Fruit fly (Drosophila melanogaster) ovary, adult (tissue): ENCODE data around the gene Gdh.

Experiments
- CG17801 ChIP-seq: fragments of 200-800 bp; optimal IDR thresholded peaks from 2 replicates; lab custom pipeline; 2019; ENCODE audit warnings: missing biosample characterization, mild to moderate bottlenecking, missing genetic modification characterization, moderate library complexity; ENCODE audit not compliant: partially characterized antibody

The Gdh gene

DNA sequence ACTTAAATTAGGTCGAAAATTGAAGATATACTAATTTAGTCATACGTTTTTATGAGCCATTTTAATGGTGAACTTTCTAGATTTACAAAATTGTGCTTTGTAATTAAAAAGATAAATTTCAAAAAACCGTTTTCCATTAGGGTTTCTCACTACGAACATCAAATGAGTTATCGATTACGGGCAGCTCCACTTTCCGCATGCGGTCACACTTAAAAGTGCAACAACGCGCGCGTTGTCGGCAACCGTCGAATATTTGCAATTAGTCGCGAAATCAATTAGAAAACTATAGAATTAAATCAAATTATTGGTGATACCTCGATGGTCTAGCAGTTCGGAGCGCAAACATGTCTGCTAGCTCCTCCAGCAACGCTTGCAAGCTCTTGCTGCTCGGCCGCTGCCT lies 18.7 kb downstream of the Gdh start, which contains the start of gene Ndc1:
TSS of gene Ndc1 (plus strand) at position 200 of the 400 bp plus-strand sequence.
- no peak for TF ChIP-seq CG17801

- TF ChIP-seq CG17801 = peak; percentile 81
Observed at dm6 chr3R:23922502-23923350, 20.2 kb downstream of the Gdh start, which contains the start of the genes sba and CG31141. Gene sba (minus strand): TSS chr3R:23922973. Gene CG31141 (plus strand): TSS chr3R:23923300.

- peak; percentile 75 for TF ChIP-seq CG17801
Observed at dm6 chr3R:23921701-23922501, 21.0 kb downstream of the Gdh start.

DNA sequence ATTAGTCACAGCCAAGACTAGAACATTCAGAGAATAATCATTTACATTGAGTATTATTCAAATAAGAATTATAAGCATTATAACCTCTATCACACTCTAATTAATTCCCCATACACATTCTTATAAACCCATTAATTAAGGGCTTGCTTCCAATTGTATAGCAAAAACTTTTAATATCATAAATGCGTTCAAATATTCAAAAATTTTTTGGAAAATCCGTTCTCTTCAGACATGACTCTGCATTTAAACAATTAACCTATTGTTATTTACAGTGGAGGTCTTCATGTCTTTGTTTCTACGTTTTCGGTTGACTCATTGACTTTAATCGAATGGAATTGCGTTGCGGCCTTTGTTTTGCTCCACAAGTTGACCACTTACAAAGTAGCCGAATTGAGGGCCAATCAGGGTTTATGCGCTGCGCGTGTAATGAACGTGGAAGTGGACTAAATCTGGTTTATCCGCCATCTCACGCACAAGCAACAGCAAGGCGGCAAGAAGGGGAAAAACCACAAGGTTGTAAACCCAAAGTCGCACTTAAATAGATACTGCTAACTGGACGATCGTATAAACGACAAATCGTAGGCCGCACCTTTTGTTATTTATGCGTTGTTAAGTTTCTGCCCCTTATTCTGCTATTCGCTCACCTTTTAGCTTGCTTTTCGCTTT lies 21.9 kb downstream of the Gdh start:
- peak; percentile 47 for TF ChIP-seq CG17801

dm6 chr3R:23920387-23920786 lies 22.5 kb downstream of the Gdh start:
- no peak for TF ChIP-seq CG17801

- no peak for TF ChIP-seq CG17801
Observed at dm6 chr3R:23919366-23919765, 23.5 kb downstream of the Gdh start.

dm6 chr3R:23915967-23916366 lies 26.9 kb downstream of the Gdh start:
- TF ChIP-seq CG17801 = no peak

DNA sequence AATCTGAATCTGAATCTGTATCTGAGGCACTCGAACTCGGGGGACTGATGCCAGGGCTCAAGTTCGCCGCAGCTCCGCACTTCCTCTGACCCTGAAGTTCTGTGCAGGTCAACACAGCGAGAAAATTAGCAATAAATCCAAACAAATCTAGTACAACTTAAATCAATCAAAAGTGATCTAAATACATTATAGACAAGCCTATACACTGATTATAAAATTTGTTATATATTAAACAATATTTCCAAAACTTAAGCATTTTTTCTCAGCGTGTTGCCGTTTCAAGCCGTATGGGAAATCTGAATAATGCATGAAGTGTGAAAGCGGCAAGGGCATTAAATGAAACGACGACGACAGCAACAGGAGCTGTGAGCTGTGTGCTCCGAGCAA lies 27.9 kb downstream of the Gdh start:
- no peak for TF ChIP-seq CG17801

DNA sequence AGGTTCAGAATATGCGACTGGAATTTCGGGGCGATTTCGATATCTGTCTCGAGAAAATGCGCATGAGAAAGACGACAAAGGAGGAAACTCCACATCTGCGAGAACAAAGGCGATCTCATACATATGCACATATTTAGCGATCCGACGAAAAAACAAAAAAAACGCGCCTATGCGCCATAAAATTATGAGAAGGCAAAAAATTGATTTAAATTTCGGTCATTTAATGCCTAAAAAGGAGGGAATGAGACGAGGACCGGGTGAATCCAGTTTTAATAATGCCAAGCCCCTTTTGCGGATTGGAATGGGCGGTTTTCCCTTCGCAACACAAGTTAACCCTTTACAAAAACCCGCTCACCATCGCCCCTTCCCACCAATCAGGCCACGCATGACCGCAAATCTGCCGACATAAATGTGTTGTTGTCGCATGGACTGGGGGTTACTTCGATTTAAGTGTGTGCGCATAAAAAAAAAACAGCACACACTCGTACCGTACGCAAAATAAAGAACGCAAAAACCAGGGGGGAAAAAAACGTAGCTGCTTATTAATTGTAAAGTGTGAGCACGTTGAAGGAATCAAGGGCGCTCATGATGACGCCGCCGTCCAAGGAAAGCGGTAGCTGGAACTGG lies 28.4 kb downstream of the Gdh start:
- no peak for TF ChIP-seq CG17801

dm6 chr3R:23912349-23912748 lies 30.6 kb downstream of the Gdh start:
- TF ChIP-seq CG17801 = no peak

dm6 chr3R:23911073-23911690 lies 31.7 kb downstream of the Gdh start:
- TF ChIP-seq CG17801 = no peak

DNA sequence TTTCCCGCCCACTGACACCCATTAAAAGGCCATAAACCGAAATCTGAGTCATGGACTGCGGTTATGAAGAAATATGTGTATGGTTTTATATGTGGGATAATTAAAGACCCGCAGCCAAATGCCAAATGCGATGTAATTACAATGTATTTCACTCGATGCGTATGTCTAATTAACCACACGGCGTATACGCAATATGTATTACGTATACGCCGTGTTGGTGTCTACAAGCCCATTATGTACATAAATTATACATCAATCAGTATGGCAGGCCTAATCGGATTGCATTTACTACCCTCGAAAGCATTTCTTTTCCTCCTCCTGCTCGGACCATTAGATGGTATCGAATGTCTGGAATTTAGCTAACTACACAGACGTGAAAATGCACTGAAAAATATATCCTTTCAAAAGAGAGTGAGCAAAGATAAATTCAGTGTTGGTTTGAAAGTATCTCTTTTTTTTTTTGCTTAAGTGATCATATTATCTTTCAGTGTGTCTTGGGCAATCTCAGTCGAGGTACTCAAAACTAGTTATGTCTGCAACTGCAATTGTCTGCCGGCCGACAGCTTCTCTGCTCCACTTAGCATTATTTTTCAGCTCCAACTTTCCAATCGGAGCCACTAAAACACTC lies 32.5 kb downstream of the Gdh start:
- no peak for TF ChIP-seq CG17801

DNA sequence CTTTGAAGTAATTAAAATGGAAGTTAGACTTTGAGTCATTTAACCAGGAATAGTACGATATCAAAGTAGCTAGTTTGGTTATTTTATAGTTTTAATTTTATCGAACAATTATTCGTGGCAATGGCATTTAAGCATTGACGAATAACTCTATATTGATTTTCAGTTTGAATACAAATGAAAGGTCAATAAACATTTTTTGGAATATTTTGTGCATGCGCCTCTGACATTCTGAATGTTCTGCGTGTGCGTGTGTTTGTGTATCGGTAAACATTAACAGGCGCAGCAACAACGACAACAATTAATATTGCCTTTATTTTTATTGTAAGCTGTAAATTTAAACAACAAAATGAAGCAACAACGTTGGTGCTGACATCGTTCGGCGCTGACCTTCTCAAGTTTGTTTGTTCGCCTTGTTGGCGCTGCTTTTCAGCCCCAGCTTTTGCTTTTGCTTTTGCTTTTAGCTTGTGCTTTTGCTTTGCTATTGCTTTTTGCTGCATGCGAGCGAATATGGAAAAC lies 33.5 kb downstream of the Gdh start:
- no peak for TF ChIP-seq CG17801

dm6 chr3R:23903425-23903824 lies 39.5 kb downstream of the Gdh start:
- TF ChIP-seq CG17801 = no peak

DNA sequence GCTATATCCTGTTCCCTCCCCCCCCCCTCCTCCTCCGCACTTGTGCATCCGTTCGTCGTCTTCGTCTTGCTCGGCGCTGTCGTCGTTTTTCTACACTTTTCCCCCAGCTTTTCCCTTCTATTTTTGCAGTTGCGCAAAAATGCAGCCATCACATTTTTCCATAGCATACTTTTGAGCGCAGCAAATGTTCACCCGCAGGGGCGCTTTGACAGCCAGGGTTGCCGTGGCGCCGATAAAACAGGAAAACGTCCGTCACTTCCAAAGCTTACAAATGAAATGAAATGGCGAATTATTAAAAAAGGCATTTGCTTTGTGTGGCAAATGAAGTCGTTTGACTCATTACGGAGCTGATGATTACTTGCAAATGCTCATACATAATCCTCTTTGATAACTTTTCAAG lies 40.3 kb downstream of the Gdh start:
- no peak for TF ChIP-seq CG17801
